Fruit fly (Drosophila melanogaster) whole organism, larva: ENCODE results near the gene CG13086.

Source experiments
- noc ChIP-seq: fragments of 200-800 bp; sonication (Bioruptor generic); optimal IDR thresholded peaks from 3 replicates; lab custom pipeline; 2019; ENCODE audit warnings: missing biosample characterization, mild to moderate bottlenecking, missing genetic modification characterization, moderate library complexity

Gene CG13086

DNA sequence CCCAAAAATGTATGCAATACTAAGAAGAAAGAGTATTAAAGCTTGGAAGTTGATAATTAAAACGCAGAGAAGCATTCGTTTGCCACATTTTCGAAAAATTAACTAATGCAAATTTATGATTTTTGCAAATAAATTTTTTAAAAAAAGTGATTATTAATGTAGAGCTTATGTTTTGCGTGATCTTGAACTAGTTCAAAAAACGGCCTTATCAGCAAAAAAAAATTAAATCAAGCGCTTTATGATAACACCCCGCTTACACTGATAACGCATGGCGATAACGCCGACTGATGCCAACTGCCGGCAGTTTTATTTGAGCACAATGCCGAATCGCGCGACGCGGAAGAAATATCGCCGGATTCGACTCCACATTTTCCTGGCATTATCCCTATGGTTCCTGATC, at the start of gene CG13086:
Gene CG13086 (plus strand): TSS at position 301 of the 400 bp plus-strand sequence.
- TF ChIP-seq noc (tag; lab: Kevin White, UChicago), result no peak

DNA sequence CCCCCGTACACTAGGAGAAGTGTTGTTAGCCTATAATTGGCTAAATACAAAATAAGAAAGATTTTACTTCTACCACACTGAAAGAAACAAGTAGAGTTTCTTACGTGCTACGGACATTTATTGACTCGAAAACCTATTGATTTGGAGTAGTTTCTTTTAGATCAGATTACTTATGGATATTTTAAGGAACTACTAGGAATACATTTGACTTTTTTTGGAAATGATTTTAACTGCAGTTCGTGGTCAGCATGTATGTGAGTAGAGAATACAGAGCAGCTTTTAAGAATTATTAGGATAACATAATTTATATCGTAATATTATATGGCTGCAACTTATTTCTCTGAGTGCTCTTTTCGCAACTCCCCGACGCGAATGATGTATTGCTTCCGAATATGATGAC, 49.6 kb upstream of the CG13086 start:
- no peak for TF ChIP-seq noc (tag; lab: Kevin White, UChicago)

DNA sequence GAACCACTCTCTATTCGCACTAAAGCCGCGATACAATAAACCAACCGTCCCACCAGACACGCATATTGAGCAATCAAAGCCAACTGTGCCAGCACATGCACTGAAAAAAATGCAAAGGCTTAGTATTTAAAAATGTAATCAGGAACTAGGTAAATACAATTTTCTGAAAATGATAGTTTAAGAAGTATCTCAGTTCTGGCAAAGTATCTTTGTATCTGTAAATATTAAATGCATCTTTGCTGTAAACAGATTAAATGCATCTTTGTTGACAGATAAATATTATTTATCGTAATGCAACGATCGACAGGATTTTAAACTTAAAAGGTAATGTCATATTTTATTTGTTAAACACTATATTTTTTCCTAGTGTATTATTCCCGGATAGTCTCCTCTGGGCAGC, 46.4 kb upstream of the CG13086 start:
- TF ChIP-seq noc (tag; lab: Kevin White, UChicago), result no peak

DNA sequence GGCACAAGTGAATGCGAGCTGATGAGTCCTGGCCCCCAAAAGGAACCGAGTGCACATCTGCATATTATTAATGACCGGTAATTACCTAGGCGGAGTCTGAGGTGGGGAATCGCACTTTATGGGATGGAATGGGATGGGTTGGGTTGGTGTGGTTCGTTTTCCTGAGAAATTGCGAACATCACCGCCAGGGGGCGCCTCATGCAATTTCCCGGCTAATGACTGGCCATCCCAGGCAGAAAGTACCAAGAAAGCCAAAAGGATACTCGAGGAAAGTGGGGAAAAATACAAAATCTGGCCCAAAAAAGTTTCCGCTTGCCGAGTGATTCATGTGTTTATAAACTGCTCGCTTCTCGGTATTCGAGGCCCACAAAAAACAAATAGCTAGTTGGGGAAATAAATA, 44.8 kb upstream of the CG13086 start:
- TF ChIP-seq noc (tag; lab: Kevin White, UChicago), result no peak

DNA sequence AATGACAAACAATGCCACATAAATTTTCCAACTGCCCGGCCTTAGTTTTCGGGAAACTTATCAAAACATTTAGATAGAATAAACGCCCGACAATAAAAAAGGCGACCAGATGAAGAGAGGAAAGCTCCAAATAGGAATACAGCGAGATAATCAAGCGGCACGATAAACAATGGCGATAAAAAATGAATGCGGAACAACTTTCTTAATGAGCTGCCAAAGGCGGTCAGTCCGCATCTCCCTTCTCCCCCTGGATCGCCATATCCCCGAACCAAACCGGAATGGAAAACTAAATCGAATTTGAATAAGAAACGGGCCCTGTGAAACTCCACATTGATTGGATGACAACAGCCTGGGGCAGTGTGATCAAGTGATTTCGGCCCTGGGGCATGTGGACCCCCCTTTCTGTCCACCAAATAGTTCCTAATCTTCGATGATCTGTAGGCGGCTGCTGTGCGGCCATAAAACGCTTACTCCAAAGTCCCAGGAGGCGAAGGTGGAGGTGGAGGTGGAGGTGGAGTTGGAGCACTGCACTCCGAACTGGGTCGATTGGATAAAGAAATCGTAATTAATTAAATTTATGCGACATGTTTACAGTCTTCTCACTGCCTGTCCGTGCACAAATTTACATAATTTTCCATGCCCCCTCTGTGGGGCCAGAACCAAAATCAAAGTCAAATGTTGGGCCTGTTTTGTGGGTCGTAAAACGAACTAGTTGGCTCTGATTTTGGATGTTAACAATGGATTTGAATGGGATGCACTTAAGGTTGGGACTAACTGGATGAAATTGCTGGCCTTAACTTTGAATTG, 43.2 kb upstream of the CG13086 start:
- TF ChIP-seq noc (tag; lab: Kevin White, UChicago), result no peak

DNA sequence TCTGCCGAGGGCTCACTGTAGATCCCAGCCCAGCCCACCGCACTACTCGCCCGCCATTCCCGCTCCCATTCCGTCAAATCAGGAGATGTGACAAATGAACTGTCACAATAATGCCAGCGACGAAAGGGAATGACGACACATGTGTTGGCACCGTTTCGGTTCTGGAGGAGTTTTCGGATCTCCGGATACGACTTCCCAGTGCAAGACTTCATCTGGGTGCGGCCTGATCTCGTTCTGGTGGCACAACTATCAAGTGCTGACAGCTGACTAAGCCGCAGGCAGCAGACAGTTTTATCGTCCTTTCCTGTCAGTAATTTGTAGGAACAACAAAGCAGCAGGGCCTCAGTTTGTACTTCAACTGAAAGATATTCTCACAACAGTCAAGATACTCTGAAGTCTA, 41.4 kb upstream of the CG13086 start:
- TF ChIP-seq noc (tag; lab: Kevin White, UChicago), result no peak

DNA sequence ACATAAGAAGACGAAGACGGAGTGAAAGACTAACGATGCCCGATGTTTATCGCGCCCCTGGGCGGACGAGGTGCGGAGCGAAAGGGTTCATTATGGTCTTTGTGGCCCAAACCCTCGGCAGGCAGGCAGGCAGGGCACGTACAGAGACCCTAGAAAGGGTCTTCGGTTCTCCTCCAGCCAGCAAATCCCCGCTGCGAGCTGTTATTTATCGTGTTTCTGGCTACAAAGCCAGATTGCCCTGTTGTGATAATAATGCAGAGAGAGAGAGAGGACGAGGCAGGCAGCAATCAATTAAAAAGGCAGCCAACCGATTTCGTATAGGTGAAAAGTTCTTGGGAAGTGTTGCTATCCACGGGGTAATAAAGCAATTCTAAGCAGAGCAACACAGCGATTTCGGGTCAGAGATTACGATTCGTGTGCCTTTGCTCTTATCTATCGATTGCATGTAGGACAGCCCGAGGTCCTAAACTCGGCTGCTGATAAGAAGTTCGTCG, 40.6 kb upstream of the CG13086 start:
- TF ChIP-seq noc (tag; lab: Kevin White, UChicago), result no peak

DNA sequence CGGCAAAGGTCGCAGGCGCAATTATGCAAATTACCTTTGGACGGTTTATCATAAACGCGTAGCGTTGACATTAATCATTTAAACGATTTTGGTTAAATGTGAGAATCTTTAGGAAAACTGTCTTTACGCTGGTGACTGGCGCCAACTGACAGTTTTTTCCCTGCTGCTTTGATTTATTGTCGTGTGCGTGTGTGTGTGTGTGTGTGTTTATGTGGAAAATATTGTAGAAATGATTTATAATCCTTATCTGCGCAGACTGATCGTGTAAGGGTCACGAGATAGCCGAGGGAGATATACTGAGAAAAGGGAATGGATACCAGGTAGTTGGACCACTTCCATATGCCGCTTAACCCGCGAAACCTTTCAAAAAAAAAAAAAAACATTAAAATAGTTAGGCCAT, 39.4 kb upstream of the CG13086 start:
- no peak for TF ChIP-seq noc (tag; lab: Kevin White, UChicago)

DNA sequence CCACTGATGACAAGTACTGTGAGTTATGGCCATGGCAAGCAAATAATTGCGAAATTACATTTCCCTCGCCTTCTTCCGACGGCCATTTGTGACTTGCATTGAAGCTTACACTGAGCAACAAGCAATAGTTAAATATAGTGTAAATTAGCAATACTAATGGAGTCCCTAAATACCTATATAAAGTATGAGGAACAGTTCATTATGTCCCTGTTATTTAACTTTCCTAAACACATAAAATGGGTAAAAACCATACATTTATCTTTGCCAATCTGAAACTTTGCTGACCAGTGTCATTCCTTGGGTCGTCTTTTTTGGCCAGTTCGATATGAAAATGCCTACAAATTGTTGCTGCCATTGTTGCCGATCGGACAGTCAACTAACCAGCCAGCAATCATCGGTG, 38.8 kb upstream of the CG13086 start:
- TF ChIP-seq noc (tag; lab: Kevin White, UChicago), result no peak

DNA sequence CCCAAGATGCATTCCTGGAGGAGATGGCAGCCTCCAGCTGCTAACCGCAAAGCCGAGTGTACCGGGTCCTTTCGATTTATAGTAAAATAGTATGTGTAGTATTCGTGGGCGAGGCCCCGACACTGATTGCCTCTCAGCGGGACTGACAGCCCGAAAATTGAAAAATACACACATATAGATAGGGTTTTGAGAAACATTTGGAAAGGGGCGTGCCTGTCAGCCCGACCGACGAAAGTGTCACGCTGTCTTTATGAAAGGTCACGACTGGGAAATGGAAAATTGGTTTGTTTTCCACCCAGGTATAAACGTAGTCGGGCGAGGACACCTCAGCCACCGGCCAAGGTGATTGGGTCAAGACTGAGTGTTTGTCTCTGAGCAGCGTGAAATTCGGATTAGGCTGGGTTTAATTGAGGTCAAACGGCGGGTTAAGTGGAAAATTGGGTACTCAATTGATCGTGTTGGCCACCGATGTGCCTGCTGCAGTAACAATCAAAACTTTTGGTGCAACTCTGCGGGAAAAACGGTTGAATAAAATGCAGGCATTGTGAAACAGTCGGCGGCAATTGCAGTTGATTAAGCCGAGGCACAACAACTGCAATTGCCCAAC, 37.3 kb upstream of the CG13086 start:
- TF ChIP-seq noc (tag; lab: Kevin White, UChicago), result no peak

DNA sequence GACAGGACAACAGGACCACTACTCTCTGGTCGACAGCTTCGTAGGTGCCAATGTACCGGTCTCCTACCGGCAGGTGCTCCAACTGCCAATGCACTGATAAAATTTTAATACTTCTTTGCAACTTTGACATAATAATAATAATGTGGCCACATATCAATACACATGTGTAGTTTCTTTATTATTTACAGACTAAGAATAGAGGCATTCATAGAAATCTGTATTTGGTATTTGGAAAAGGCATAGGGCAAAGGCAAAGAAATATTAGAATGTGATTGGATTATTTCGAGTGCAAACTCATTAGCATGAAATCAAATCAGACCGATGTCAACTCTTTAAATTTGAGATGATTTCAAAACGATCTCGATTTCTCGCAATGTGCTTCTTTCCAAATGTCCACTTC, 36.3 kb upstream of the CG13086 start:
- TF ChIP-seq noc (tag; lab: Kevin White, UChicago), result no peak

DNA sequence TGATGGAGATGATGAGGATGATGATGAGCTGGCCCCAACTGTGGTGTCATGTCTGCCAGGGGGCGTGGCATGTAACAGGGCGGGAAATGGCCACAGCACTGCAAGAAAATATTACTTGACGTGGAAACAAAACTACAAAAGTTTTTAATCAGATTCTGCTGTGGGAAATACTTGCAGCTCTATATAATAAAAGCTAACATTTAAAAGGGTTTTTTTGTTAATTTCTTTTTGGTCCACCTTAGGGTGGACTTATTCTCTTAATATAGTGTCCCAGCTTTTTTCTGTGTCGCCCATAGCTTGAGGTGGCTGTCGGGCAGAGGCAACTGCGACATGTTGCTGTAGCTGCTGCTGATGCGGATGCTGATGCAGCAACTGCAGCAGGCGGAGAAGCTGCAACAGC, 35.6 kb upstream of the CG13086 start:
- no peak for TF ChIP-seq noc (tag; lab: Kevin White, UChicago)

DNA sequence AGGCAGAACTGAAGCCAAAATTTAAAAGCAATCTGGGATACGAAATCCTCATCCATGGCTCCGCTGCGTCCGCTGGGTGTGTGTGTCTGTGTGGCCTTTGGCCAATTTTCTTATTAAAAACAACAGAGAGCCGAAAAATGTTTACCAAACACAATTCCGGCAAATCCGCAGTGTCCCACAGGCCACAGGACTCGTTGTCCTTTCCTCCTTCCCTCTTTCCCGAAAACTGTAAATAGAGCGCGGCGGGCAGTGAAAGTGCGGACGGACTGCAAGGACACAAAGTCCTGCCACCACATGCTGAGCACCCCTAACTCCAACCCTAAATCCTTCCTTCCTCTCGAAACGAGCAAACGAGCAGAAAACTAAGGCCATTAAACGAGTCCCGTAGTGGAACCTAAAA, 30.2 kb upstream of the CG13086 start:
- TF ChIP-seq noc (tag; lab: Kevin White, UChicago), result no peak

DNA sequence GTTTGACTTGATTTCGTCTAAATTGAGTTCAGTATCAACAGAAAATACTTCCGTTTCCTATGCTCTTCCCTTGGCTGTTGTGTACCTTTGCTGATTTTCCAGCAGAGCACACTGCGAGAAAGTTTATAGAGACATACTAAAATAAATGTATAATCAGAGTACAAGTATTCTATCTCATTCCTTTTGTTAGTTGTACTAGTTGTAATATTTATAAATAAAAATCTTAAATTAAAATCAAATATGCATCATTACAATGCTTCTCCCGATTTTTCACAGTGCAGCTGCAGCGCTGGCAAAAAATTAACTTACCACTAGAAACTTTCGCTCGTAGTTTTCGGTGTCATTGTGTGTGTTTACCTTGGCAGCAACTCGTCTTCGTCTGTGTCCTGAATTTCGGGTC, 29.1 kb upstream of the CG13086 start:
- no peak for TF ChIP-seq noc (tag; lab: Kevin White, UChicago)

DNA sequence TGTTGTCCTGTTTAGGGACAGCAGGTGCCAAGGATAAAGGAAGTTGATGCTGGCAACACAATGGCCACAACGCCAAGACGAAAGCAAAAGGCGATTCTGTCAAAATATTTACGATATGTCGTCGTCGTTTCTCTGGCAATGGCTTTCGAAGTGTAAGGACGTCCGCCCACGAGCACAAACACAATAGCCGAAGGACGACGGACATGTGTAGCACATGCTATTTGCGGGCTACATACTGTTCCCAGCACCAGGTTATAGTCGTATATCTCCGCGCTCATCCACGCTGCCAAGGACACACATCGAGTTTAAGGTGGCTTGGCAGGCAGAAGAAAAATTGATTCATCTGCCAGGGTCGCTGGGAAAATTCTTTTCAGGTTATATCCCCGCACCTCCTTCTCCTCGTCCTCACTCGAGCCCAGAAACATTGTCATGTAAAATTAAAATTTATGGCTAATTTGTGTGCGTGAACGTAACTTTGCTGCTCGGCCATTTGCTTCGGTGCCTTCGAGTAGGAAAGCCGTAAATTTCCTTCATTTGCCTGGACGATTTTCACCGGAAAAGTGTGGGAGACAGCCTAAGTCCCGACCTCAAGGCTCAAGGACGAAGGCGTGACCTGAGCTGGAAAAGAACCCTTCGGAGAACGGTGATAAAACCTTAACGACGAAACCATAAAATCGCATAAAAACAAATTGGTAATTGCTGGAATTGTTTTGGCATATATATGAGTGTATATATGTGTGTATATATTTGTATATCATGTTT, 26.0 kb upstream of the CG13086 start:
- no peak for TF ChIP-seq noc (tag; lab: Kevin White, UChicago)

DNA sequence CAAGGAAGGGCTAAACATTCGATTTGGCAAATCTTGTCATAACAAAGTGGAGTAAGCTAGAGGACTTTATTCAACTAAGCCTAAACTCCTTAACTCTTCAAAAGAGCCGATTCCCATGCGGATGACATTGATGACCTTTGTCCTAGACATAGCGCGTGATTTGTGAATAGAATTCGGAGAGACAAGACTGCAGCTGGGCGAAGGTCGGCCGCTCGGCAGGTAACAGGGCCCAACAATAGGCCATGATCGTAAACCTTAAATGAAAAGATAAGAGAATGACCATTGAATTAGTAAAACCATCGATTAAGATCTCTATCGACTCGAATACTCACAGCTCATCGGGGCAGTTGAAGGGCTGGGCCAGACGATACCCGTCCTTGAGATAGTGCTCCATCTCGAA, 25.2 kb upstream of the CG13086 start:
- no peak for TF ChIP-seq noc (tag; lab: Kevin White, UChicago)
